In the genomic region with DNA sequence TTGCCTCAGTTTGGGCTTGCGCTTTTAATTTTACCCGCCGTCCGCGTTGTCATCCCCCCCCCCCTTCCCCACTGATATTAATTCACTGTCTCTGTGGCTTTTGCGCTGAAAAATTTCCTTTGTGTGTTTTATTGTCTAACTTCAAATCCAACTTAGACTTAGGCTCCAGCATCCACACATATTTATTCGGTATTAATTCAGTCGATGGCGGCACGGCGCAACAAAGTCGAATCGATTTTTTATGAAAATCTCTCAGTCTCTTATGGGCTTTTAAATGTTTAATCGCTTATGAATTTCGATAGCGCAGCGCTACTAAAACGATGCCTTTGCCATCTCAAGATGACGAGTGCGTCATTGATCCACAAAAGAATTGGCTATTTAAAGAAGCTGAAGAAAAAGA, we compare ENCODE assay signal across 2 fruit fly cellular contexts.
TF ChIP-seq lines count a peak whose summit lies in the region.

No protein-coding gene starts in this region.

- no peak for TF ChIP-seq CTCF in whole organism, embryonic (GFP tag; optimal IDR thresholded peaks at IDR 0.05; lab: Kevin White, UChicago)

TF ChIP-seq in whole organism, adult, 20 proteins besides CTCF, POLR2A, EP300 and RAD21:
- TF ChIP-seq CG7101 (tag; optimal IDR thresholded peaks at IDR 0.05; lab: Kevin White, UChicago) (no peak), kay (GFP tag; lab: Kevin White, UChicago; ENCODE audit: borderline replicate concordance) (peak; percentile 19), Crg-1 (GFP tag; optimal IDR thresholded peaks at IDR 0.05; lab: Kevin White, UChicago) (no peak), bab1 (GFP tag; optimal IDR thresholded peaks at IDR 0.05; lab: Kevin White, UChicago) (no peak)

TF ChIP-seq in whole organism, embryonic, 481 proteins besides CTCF, POLR2A, EP300 and RAD21:
- no peak for TF ChIP-seq D19A (tag; optimal IDR thresholded peaks at IDR 0.05; lab: Kevin White, UChicago)
- peak; percentile 51 for TF ChIP-seq oc (tag; optimal IDR thresholded peaks at IDR 0.05; lab: Kevin White, UChicago)
- no peak for TF ChIP-seq unc-4 (GFP tag; IDR thresholded peaks at IDR 0.05; lab: Robert Waterston, UW; ENCODE audit: partially characterized antibody)
- TF ChIP-seq Awh (GFP tag; IDR thresholded peaks at IDR 0.05; lab: Robert Waterston, UW) = peak; percentile 67; the same call in 1 of the 2 replicates
- peak; percentile 57 for TF ChIP-seq abd-A (tag; optimal IDR thresholded peaks at IDR 0.05; lab: Kevin White, UChicago)
- TF ChIP-seq CG1529 (GFP tag; optimal IDR thresholded peaks at IDR 0.05; lab: Kevin White, UChicago) = no peak
- TF ChIP-seq CG10979 (tag; optimal IDR thresholded peaks at IDR 0.05; lab: Kevin White, UChicago) = no peak
- no peak for TF ChIP-seq scrt (GFP tag; optimal IDR thresholded peaks at IDR 0.05; lab: Kevin White, UChicago)
- no peak for TF ChIP-seq CG7786 (GFP tag; optimal IDR thresholded peaks at IDR 0.05; lab: Kevin White, UChicago)
- no peak for TF ChIP-seq dm (GFP tag; optimal IDR thresholded peaks at IDR 0.05; lab: Kevin White, UChicago)
- TF ChIP-seq hkb (optimal IDR thresholded peaks at IDR 0.05; lab: Kevin White, UChicago) = no peak
- TF ChIP-seq hkb (GFP tag; IDR thresholded peaks at IDR 0.05; lab: Robert Waterston, UW) = no peak
- no peak for TF ChIP-seq Dfd (GFP tag; optimal IDR thresholded peaks at IDR 0.05; lab: Kevin White, UChicago)
- peak; percentile 49; the same call in 1 of the 2 replicates for TF ChIP-seq crol (GFP tag; IDR thresholded peaks at IDR 0.05; lab: Robert Waterston, UW)
- no peak for TF ChIP-seq CG31365 (tag; optimal IDR thresholded peaks at IDR 0.05; lab: Kevin White, UChicago)
- TF ChIP-seq CG10431 (GFP tag; optimal IDR thresholded peaks at IDR 0.05; lab: Kevin White, UChicago) = no peak
- TF ChIP-seq CG3847 (GFP tag; IDR thresholded peaks at IDR 0.05; lab: Robert Waterston, UW) = no peak
- peak; percentile 37 for TF ChIP-seq onecut (GFP tag; IDR thresholded peaks at IDR 0.05; lab: Robert Waterston, UW)
- no peak for TF ChIP-seq gsb-n (tag; optimal IDR thresholded peaks at IDR 0.05; lab: Kevin White, UChicago)
- peak in 1 of 2 experiments; percentile 23 for TF ChIP-seq eve (GFP tag; optimal IDR thresholded peaks at IDR 0.05; lab: Kevin White, UChicago)
- TF ChIP-seq hbn (GFP tag; IDR thresholded peaks at IDR 0.05; lab: Robert Waterston, UW; ENCODE audit: partially characterized antibody) = no peak
- TF ChIP-seq chinmo (GFP tag; IDR thresholded peaks at IDR 0.05; lab: Robert Waterston, UW; ENCODE audit: partially characterized antibody) = 0 out of 4 replicates have a peak, but pooled peaks have one; percentile 60
- TF ChIP-seq vvl (GFP tag; IDR thresholded peaks at IDR 0.05; lab: Robert Waterston, UW) = peak; percentile 55
- no peak for TF ChIP-seq Max (GFP tag; optimal IDR thresholded peaks at IDR 0.05; lab: Kevin White, UChicago)
- TF ChIP-seq CG12104 (GFP tag; optimal IDR thresholded peaks at IDR 0.05; lab: Kevin White, UChicago) = no peak
- TF ChIP-seq Ravus (GFP tag; IDR thresholded peaks at IDR 0.05; lab: Robert Waterston, UW) = no peak
- TF ChIP-seq grn (GFP tag; optimal IDR thresholded peaks at IDR 0.05; lab: Kevin White, UChicago) = no peak
